Fruit fly (Drosophila melanogaster) S2 (cell line): ENCODE results near the gene CG4287.

Experiments
- CG8478 ChIP-seq: fragments of >200 bp; optimal IDR thresholded peaks from 2 replicates; lab custom pipeline; 2018
- CTCF ChIP-seq, 2 experiments: fragments of >200 bp; optimal IDR thresholded peaks; 2 replicates each; lab custom pipeline; 2018

Gene CG4287

dm6 chr3R:15991593-15991992 is 27.9 kb upstream of the CG4287 start:
- TF ChIP-seq CTCF (optimal IDR thresholded peaks at IDR 0.05; lab: Kevin White, UChicago) (no peak), CG8478 (no peak)

- TF ChIP-seq CTCF (optimal IDR thresholded peaks at IDR 0.05; lab: Kevin White, UChicago) = no peak
- TF ChIP-seq CG8478 = no peak
Observed at dm6 chr3R:15989217-15989921, 25.7 kb upstream of the CG4287 start.

dm6 chr3R:15988353-15988752 is 24.7 kb upstream of the CG4287 start:
- TF ChIP-seq CG8478 (no peak), CTCF (optimal IDR thresholded peaks at IDR 0.05; lab: Kevin White, UChicago) (no peak)

- TF ChIP-seq CG8478 (no peak), CTCF (optimal IDR thresholded peaks at IDR 0.05; lab: Kevin White, UChicago) (no peak)
Observed at dm6 chr3R:15987064-15987649, 23.5 kb upstream of the CG4287 start.

dm6 chr3R:15985762-15986214 is 22.1 kb upstream of the CG4287 start, which contains the start of gene srp:
Gene srp, plus strand, starts transcription at chr3R:15986152.
- TF ChIP-seq CG8478 (no peak), CTCF (optimal IDR thresholded peaks at IDR 0.05; lab: Kevin White, UChicago) (no peak)

dm6 chr3R:15984483-15985118 is 20.9 kb upstream of the CG4287 start:
- no peak for TF ChIP-seq CG8478
- TF ChIP-seq CTCF (optimal IDR thresholded peaks at IDR 0.05; lab: Kevin White, UChicago) = no peak

dm6 chr3R:15983541-15984229 is 20.0 kb upstream of the CG4287 start:
- TF ChIP-seq CTCF (optimal IDR thresholded peaks at IDR 0.05; lab: Kevin White, UChicago) (no peak), CG8478 (no peak)

dm6 chr3R:15975170-15975569 is 11.5 kb upstream of the CG4287 start:
- TF ChIP-seq CTCF (optimal IDR thresholded peaks at IDR 0.05; lab: Kevin White, UChicago) (no peak), CG8478 (no peak)

- TF ChIP-seq CG8478 = no peak
Observed at dm6 chr3R:15974235-15974634, 10.6 kb upstream of the CG4287 start.

- no peak for TF ChIP-seq CG8478
- TF ChIP-seq CTCF (optimal IDR thresholded peaks at IDR 0.05; lab: Kevin White, UChicago) = peak in 1 of 2 experiments; percentile 33
Observed at dm6 chr3R:15973488-15973975, 9.9 kb upstream of the CG4287 start.

dm6 chr3R:15972979-15973486 is 9.4 kb upstream of the CG4287 start, which contains the start of gene Hel89B:
Gene Hel89B, plus strand, starts transcription at chr3R:15973298.
- TF ChIP-seq CG8478 (no peak), CTCF (optimal IDR thresholded peaks at IDR 0.05; lab: Kevin White, UChicago) (peak; percentile 14 to 30)

- TF ChIP-seq CG8478 (no peak), CTCF (optimal IDR thresholded peaks at IDR 0.05; lab: Kevin White, UChicago) (peak in 1 of 2 experiments; percentile 13)
Observed at dm6 chr3R:15972298-15972978, 8.8 kb upstream of the CG4287 start, which contains the start of gene mor. Gene mor, minus strand, starts transcription at chr3R:15972913.

- TF ChIP-seq CG8478 (no peak), CTCF (optimal IDR thresholded peaks at IDR 0.05; lab: Kevin White, UChicago) (no peak)
Observed at dm6 chr3R:15965169-15965568, 1.5 kb upstream of the CG4287 start, which contains the start of the genes CG32856 and Rbf2. Gene CG32856, minus strand, starts transcription at chr3R:15965351. Gene Rbf2, plus strand, starts transcription at chr3R:15965446.

dm6 chr3R:15950843-15951242 is 12.8 kb downstream of the CG4287 start, which contains the start of the genes CG31088 and CG46383:
Gene CG31088, minus strand, starts transcription at chr3R:15950943.
Gene CG46383, minus strand, starts transcription at chr3R:15950943.
- TF ChIP-seq CG8478 (no peak), CTCF (optimal IDR thresholded peaks at IDR 0.05; lab: Kevin White, UChicago) (no peak)
